Worm (Caenorhabditis elegans): ENCODE measurements around the gene abts-3.

DNA sequence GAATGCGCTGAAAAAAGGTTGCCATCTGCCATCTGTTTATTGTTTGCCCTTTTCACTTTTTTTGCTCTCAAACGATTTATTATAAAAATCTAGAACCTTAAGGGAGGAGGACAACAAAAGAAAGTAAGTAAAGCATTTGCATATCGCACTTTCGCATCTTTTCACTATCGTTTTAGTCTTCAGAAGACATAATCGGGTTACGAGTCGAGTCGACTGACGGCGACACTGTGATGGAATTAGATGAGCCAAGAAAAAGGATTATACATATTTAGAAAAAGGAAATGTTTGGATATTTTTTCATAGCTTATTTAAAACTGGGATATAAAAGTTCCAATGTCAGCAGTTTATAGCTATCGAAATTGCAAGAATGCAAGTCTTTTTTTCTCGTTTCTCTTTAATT is 16.0 kb upstream of the abts-3 start:
- no peak for TF ChIP-seq ceh-100 (GFP tag; IDR thresholded peaks at IDR 0.05)
- TF ChIP-seq unc-62 (GFP tag; optimal IDR thresholded peaks at IDR 0.05): no peak
- TF ChIP-seq dpl-1 (GFP tag; optimal IDR thresholded peaks at IDR 0.05): no peak
- TF ChIP-seq lag-1 (GFP tag; IDR thresholded peaks at IDR 0.05): no peak
- TF ChIP-seq Y56A3A.18 (GFP tag; IDR thresholded peaks at IDR 0.05): no peak
- no peak for TF ChIP-seq nhr-90 (tag; optimal IDR thresholded peaks at IDR 0.05)
- TF ChIP-seq F22D6.2 (tag; optimal IDR thresholded peaks at IDR 0.05): no peak
- TF ChIP-seq K11D2.4 (GFP tag; IDR thresholded peaks at IDR 0.05): no peak
- no peak for TF ChIP-seq sea-2 (GFP tag; IDR thresholded peaks at IDR 0.05)
- no peak for TF ChIP-seq lin-35 (GFP tag; optimal IDR thresholded peaks at IDR 0.05)
- no peak for TF ChIP-seq nfya-1 (tag; optimal IDR thresholded peaks at IDR 0.05; ENCODE audit: borderline replicate concordance, insufficient read depth)
- TF ChIP-seq him-1 (tag; optimal IDR thresholded peaks at IDR 0.05): no peak

Measured in whole organism, young adult.